Worm (Caenorhabditis elegans): Measurements from ENCODE around the gene C17C3.5.

The C17C3.5 gene

DNA sequence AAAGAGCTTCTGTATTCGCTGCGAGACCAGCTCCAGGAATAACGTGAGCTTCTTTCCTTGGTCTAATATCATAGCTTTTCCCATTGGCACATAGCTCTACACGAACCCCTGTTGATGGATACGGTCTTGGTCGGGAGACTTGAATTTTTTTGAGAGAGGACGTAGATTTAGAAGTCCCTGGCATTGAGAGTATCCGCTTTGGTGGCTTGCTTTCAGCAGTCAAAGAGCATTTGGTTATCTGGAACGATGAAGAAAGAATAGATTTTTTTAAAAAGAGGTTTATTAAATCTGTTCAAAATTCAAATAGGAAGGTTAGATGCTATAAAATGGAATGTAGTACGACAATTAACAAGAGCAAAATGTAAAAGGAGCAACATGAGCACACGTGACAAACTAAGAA lies 38.1 kb downstream of the C17C3.5 start, which contains the start of gene C17G10.13:
TSS of gene C17G10.13 (minus strand) at position 101 of the 400 bp plus-strand sequence.
- no peak for TF ChIP-seq Y56A3A.18 (GFP tag; IDR thresholded peaks at IDR 0.05)
- TF ChIP-seq ekl-4 (GFP tag; IDR thresholded peaks at IDR 0.05): no peak
- no peak for TF ChIP-seq F10E7.11 (tag; optimal IDR thresholded peaks at IDR 0.05)
- no peak for TF ChIP-seq cebp-2 (GFP tag; IDR thresholded peaks at IDR 0.05)
- no peak for TF ChIP-seq dox-1 (GFP tag; IDR thresholded peaks at IDR 0.05)
- TF ChIP-seq athp-1 (tag; optimal IDR thresholded peaks at IDR 0.05): no peak
- TF ChIP-seq mes-4 (tag; optimal IDR thresholded peaks at IDR 0.05): no peak
- no peak for TF ChIP-seq lsl-1 (GFP tag; optimal IDR thresholded peaks at IDR 0.05)
- no peak for TF ChIP-seq ztf-28 (GFP tag; IDR thresholded peaks at IDR 0.05)
- no peak for TF ChIP-seq ztf-26 (tag; optimal IDR thresholded peaks at IDR 0.05)
- TF ChIP-seq dpff-1 (tag; optimal IDR thresholded peaks at IDR 0.05): no peak

DNA sequence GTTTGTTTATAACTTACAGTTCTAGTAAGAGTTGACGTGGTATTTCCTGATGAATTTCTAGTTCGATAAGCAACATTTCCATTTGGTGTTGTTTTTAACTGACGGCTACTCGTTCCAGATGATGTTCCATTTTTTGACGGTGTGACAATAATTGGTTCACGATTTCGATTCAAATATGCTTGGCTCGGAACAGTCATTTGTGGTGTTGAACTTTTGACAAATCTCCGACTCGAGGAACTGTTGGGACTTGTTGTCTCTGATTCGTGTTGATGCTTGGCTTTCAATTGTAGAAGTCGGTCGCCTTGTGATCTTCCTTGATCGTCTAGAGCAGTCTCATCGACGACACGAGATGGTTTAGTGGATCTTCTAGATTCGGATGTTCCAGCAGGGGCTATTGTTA lies 39.9 kb downstream of the C17C3.5 start:
- TF ChIP-seq ztf-25 (GFP tag; IDR thresholded peaks at IDR 0.05) (no peak), hsf-1 (GFP tag; IDR thresholded peaks at IDR 0.05) (0 out of 2 replicates have a peak, but pooled peaks have one; percentile 41)

DNA sequence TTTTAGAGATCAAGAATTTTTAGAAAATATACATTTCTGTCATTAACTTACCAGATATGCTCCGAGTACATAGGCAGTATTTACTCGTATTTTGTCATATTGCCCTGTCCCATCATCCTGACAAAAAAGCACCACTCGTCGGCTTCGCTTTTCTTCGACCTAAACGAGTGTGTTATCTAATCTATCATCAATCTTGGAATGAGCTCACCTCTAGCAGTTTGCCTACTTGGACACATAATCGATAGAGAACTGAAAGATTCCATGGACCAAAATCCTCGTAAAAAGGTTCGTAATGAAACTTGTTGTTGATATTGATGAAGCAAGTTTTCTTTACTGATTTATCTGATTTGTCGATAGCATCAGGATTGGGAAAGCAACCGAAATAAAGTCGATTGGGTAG lies 41.2 kb downstream of the C17C3.5 start:
- no peak for TF ChIP-seq ceh-27 (GFP tag; optimal IDR thresholded peaks at IDR 0.05)
- TF ChIP-seq F57C9.4 (tag; optimal IDR thresholded peaks at IDR 0.05): no peak
- TF ChIP-seq bed-2 (GFP tag; IDR thresholded peaks at IDR 0.05): no peak
- TF ChIP-seq D2030.7 (GFP tag; IDR thresholded peaks at IDR 0.05): no peak
- no peak for TF ChIP-seq snpc-4 (GFP tag; optimal IDR thresholded peaks at IDR 0.05)
- no peak for TF ChIP-seq snpc-4 (tag; optimal IDR thresholded peaks at IDR 0.05)
- no peak for TF ChIP-seq hlh-26 (GFP tag; conservative IDR thresholded peaks at IDR 0.05)
- no peak for TF ChIP-seq F55B11.4 (tag; optimal IDR thresholded peaks at IDR 0.05; ENCODE audit: borderline replicate concordance, insufficient read depth)
- no peak for TF ChIP-seq lir-1 (GFP tag; conservative IDR thresholded peaks at IDR 0.05)
- TF ChIP-seq ceh-58 (GFP tag; IDR thresholded peaks at IDR 0.05): no peak
- no peak for TF ChIP-seq F33H1.4 (GFP tag; IDR thresholded peaks at IDR 0.05)

DNA sequence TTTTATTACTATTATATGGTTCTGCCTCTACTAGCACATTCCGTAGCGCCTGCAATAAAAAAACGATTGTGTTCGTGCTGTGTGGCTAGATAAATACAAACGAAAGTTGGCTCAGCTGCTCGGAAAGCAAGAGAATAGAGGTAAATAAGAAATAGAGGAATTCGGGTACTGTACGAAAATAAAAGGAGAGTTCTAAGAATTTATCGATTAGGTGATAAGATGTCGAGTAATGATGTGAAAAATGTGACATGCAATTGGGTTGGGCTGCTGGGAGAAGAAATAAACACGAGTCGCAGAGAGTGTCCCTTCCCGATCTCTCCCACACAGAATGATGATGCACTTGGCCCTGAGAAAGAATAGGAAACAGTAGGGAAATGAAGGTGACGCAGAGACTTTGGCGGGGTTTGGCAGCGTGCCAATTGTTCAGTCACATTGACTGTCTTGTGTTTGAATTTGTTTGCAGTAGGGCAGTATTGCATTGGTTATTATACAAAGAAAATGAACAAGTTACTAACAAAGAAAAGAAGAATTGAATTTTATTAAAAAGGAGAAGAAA lies 41.8 kb downstream of the C17C3.5 start, which contains the start of gene cdc-14:
TSS of gene cdc-14 (minus strand) at position 51 of the 556 bp plus-strand sequence.
- peak; percentile 90 for TF ChIP-seq attf-5 (GFP tag; optimal IDR thresholded peaks at IDR 0.05)
- TF ChIP-seq attf-3 (GFP tag; conservative IDR thresholded peaks at IDR 0.05): no peak
- no peak for TF ChIP-seq hrde-1 (tag; optimal IDR thresholded peaks at IDR 0.05; ENCODE audit: borderline replicate concordance)
- peak; percentile 65 for TF ChIP-seq hmg-1.2 (GFP tag; IDR thresholded peaks at IDR 0.05)
- TF ChIP-seq Y79H2A.3 (GFP tag; conservative IDR thresholded peaks at IDR 0.05): no peak
- TF ChIP-seq ZK185.1 (tag; optimal IDR thresholded peaks at IDR 0.05; ENCODE audit: poor library complexity, severe bottlenecking): peak; percentile 32
- peak; percentile 67; the same call in 1 of the 2 replicates for TF ChIP-seq zfh-2 (GFP tag; conservative IDR thresholded peaks at IDR 0.05)
- peak; percentile 70 for TF ChIP-seq dox-1 (GFP tag; IDR thresholded peaks at IDR 0.05)
- peak; percentile 50; the same call in 1 of the 2 replicates for TF ChIP-seq K11D2.4 (GFP tag; IDR thresholded peaks at IDR 0.05)
- peak; percentile 11 for TF ChIP-seq chd-7 (tag; optimal IDR thresholded peaks at IDR 0.05)
- peak; percentile 24 for TF ChIP-seq lin-40 (tag; optimal IDR thresholded peaks at IDR 0.05)
- no peak for TF ChIP-seq cebp-1 (GFP tag; IDR thresholded peaks at IDR 0.05)
- TF ChIP-seq cebp-1 (tag; optimal IDR thresholded peaks at IDR 0.05): peak; percentile 76
- no peak for TF ChIP-seq Y53F4B.3 (GFP tag; IDR thresholded peaks at IDR 0.05)
- TF ChIP-seq ceh-100 (GFP tag; IDR thresholded peaks at IDR 0.05): peak; percentile 52; the same call in 1 of the 2 replicates
- TF ChIP-seq akir-1 (GFP tag; optimal IDR thresholded peaks at IDR 0.05): peak; percentile 34
- TF ChIP-seq B0035.1 (tag; optimal IDR thresholded peaks at IDR 0.05): no peak
- TF ChIP-seq nhr-80 (tag; optimal IDR thresholded peaks at IDR 0.05): peak; percentile 61
- no peak for TF ChIP-seq tlf-1 (GFP tag; optimal IDR thresholded peaks at IDR 0.05)
- TF ChIP-seq B0019.2 (GFP tag; conservative IDR thresholded peaks at IDR 0.05): no peak
- TF ChIP-seq K12H6.12 (tag; optimal IDR thresholded peaks at IDR 0.05): peak; percentile 16
- TF ChIP-seq ceh-27 (GFP tag; optimal IDR thresholded peaks at IDR 0.05): peak; percentile 46
- TF ChIP-seq T26A5.8 (tag; optimal IDR thresholded peaks at IDR 0.05): no peak

Measured in whole organism, young adult.